Fruit fly (Drosophila melanogaster) whole organism, embryonic: ENCODE data around the gene CG12659.

Experiments
- Bgb ChIP-seq: fragments of 200-800 bp; sonication (Bioruptor generic); IDR thresholded peaks from 2 replicates; pipeline ENCODE4 v1.3.6; 2022; ENCODE audit warnings: missing biosample characterization, missing genetic modification characterization; ENCODE audit not compliant: partially characterized antibody
- CG10431 ChIP-seq: fragments of 200-800 bp; sonication (Bioruptor generic); optimal IDR thresholded peaks from 3 replicates; lab custom pipeline; 2018; ENCODE audit warnings: missing biosample characterization, mild to moderate bottlenecking, missing genetic modification characterization
- CG10979 ChIP-seq: fragments of 200-800 bp; sonication (Bioruptor generic); optimal IDR thresholded peaks from 2 replicates; lab custom pipeline; 2018; ENCODE audit warnings: missing biosample characterization, mild to moderate bottlenecking, missing genetic modification characterization, moderate library complexity
- CG11696 ChIP-seq: fragments of 200-800 bp; sonication (Bioruptor generic); IDR thresholded peaks from 2 replicates; pipeline ENCODE4 v1.3.6; 2022; ENCODE audit warnings: missing biosample characterization, missing genetic modification characterization
- CG17568 ChIP-seq: fragments of 200-800 bp; sonication (Bioruptor generic); optimal IDR thresholded peaks from 2 replicates; lab custom pipeline; 2018; ENCODE audit warnings: missing biosample characterization, mild to moderate bottlenecking, missing genetic modification characterization, moderate library complexity
- CG18476 ChIP-seq: fragments of 200-800 bp; sonication (Bioruptor generic); optimal IDR thresholded peaks from 2 replicates; lab custom pipeline; 2016; ENCODE audit warnings: missing biosample characterization, mild to moderate bottlenecking, missing genetic modification characterization
- CG2678 ChIP-seq: fragments of 200-800 bp; sonication (Bioruptor generic); optimal IDR thresholded peaks from 3 replicates; lab custom pipeline; 2019; ENCODE audit warnings: missing biosample characterization, mild to moderate bottlenecking, missing genetic modification characterization, moderate library complexity
- CG31388 ChIP-seq: fragments of 200-800 bp; sonication (Bioruptor generic); optimal IDR thresholded peaks from 2 replicates; lab custom pipeline; 2016; ENCODE audit warnings: missing biosample characterization, missing genetic modification characterization
- CG32772 ChIP-seq: fragments of 200-800 bp; sonication (Bioruptor generic); IDR thresholded peaks from 2 replicates; pipeline ENCODE4 v1.3.6; 2022; ENCODE audit warnings: missing biosample characterization, missing genetic modification characterization
- CG33213 ChIP-seq: fragments of 200-800 bp; sonication (Bioruptor generic); optimal IDR thresholded peaks from 3 replicates; lab custom pipeline; 2016; ENCODE audit warnings: missing biosample characterization, missing genetic modification characterization
- CG4282 ChIP-seq: fragments of 200-800 bp; sonication (Bioruptor generic); optimal IDR thresholded peaks from 2 replicates; lab custom pipeline; 2016; ENCODE audit warnings: missing biosample characterization, missing genetic modification characterization
- CG4328 ChIP-seq: fragments of 200-800 bp; sonication (Bioruptor generic); optimal IDR thresholded peaks from 3 replicates; lab custom pipeline; 2017; ENCODE audit warnings: missing biosample characterization, missing genetic modification reagents, missing genetic modification characterization
- CG4617 ChIP-seq: fragments of 200-800 bp; sonication (Bioruptor generic); optimal IDR thresholded peaks from 3 replicates; lab custom pipeline; 2016; ENCODE audit warnings: missing biosample characterization, missing genetic modification characterization, borderline replicate concordance
- CG5180 ChIP-seq: fragments of 200-800 bp; sonication (Bioruptor generic); optimal IDR thresholded peaks from 3 replicates; lab custom pipeline; 2017; ENCODE audit warnings: missing biosample characterization, missing genetic modification characterization, mild to moderate bottlenecking, moderate library complexity, missing genetic modification reagents
- CG6791 ChIP-seq: fragments of 200-800 bp; sonication (Bioruptor generic); IDR thresholded peaks from 3 replicates; pipeline ENCODE4 v1.3.6; 2022; ENCODE audit warnings: missing biosample characterization, missing genetic modification characterization; ENCODE audit not compliant: partially characterized antibody
- CrebB ChIP-seq: fragments of 200-800 bp; sonication (Bioruptor generic); optimal IDR thresholded peaks from 3 replicates; lab custom pipeline; 2018; ENCODE audit warnings: missing biosample characterization, mild to moderate bottlenecking, missing genetic modification characterization
- Dbx ChIP-seq: fragments of 200-800 bp; sonication (Bioruptor generic); IDR thresholded peaks from 3 replicates; pipeline ENCODE4 v1.3.6; 2022; ENCODE audit warnings: missing biosample characterization, missing genetic modification characterization
- E2f1 ChIP-seq: fragments of 200-800 bp; sonication (Bioruptor generic); IDR thresholded peaks from 2 replicates; pipeline ENCODE4 v1.3.6; 2022; ENCODE audit warnings: missing biosample characterization, missing genetic modification characterization
- Eip74EF ChIP-seq, 2 experiments: fragments of 200-800 bp in 1 of 2; fragments of >200 bp in 1 of 2; sonication (Bioruptor generic) in 1 of 2; optimal IDR thresholded peaks; 2 replicates each; lab custom pipeline; 2017 to 2019; ENCODE audit warnings: missing biosample characterization in 2 of 2, missing genetic modification characterization in 2 of 2, mild to moderate bottlenecking in 1 of 2, moderate library complexity in 1 of 2
- GATAe ChIP-seq: fragments of 200-800 bp; sonication (Bioruptor generic); conservative IDR thresholded peaks from 2 replicates; pipeline ENCODE4 v1.3.6; 2022; ENCODE audit warnings: missing biosample characterization, missing genetic modification characterization
- HHEX ChIP-seq: fragments of 200-800 bp; sonication (Bioruptor generic); optimal IDR thresholded peaks from 3 replicates; lab custom pipeline; 2017; ENCODE audit warnings: missing biosample characterization, mild to moderate bottlenecking, missing genetic modification characterization, missing genetic modification reagents
- Kr ChIP-seq: fragments of 200-800 bp; sonication (Bioruptor generic); optimal IDR thresholded peaks from 2 replicates; lab custom pipeline; 2017; ENCODE audit warnings: missing biosample characterization, mild to moderate bottlenecking, missing genetic modification characterization
- NC2β ChIP-seq: fragments of 200-800 bp; sonication (Bioruptor generic); optimal IDR thresholded peaks from 2 replicates; lab custom pipeline; 2016; ENCODE audit warnings: missing biosample characterization, missing genetic modification characterization
- Side ChIP-seq: fragments of 200-800 bp; sonication (Bioruptor generic); optimal IDR thresholded peaks from 2 replicates; lab custom pipeline; 2016; ENCODE audit warnings: missing biosample characterization, missing genetic modification characterization
- ac ChIP-seq: fragments of 200-800 bp; sonication (Bioruptor generic); optimal IDR thresholded peaks from 3 replicates; lab custom pipeline; 2017; ENCODE audit warnings: missing biosample characterization, mild to moderate bottlenecking, missing genetic modification characterization
- ap ChIP-seq: fragments of 200-800 bp; sonication (Bioruptor generic); IDR thresholded peaks from 2 replicates; pipeline ENCODE4 v1.3.6; 2022; ENCODE audit warnings: missing biosample characterization, missing genetic modification characterization
- ash1 ChIP-seq: fragments of 200-800 bp; sonication (Bioruptor generic); optimal IDR thresholded peaks from 2 replicates; lab custom pipeline; 2018; ENCODE audit warnings: missing biosample characterization, mild to moderate bottlenecking, missing genetic modification characterization
- az2 ChIP-seq: fragments of 200-800 bp; sonication (Bioruptor generic); optimal IDR thresholded peaks from 3 replicates; lab custom pipeline; 2016; ENCODE audit warnings: missing biosample characterization, missing genetic modification characterization
- bcd ChIP-seq: fragments of 200-800 bp; sonication (Bioruptor generic); optimal IDR thresholded peaks from 2 replicates; lab custom pipeline; 2017; ENCODE audit warnings: missing biosample characterization, mild to moderate bottlenecking, missing genetic modification characterization
- croc ChIP-seq: fragments of 200-800 bp; sonication (Bioruptor generic); conservative IDR thresholded peaks from 3 replicates; pipeline ENCODE4 v1.3.6; 2022; ENCODE audit warnings: missing biosample characterization, missing genetic modification characterization
- danr ChIP-seq: fragments of 200-800 bp; sonication (Bioruptor generic); IDR thresholded peaks from 2 replicates; pipeline ENCODE4 v1.3.6; 2022; ENCODE audit warnings: missing biosample characterization, missing genetic modification characterization
- dpn ChIP-seq, 2 experiments: fragments of 200-800 bp; sonication (Bioruptor generic); optimal IDR thresholded peaks; 3 replicates each; lab custom pipeline; 2016; ENCODE audit warnings: missing biosample characterization in 2 of 2, missing genetic modification characterization in 2 of 2
- eve ChIP-seq, 2 experiments: fragments of >200 bp; optimal IDR thresholded peaks; 2 replicates each; lab custom pipeline; 2017; ENCODE audit warnings: missing biosample characterization in 2 of 2, missing genetic modification characterization in 2 of 2
- fd102C ChIP-seq: fragments of 200-800 bp; sonication (Bioruptor generic); optimal IDR thresholded peaks from 2 replicates; lab custom pipeline; 2018; ENCODE audit warnings: missing biosample characterization, mild to moderate bottlenecking, missing genetic modification characterization, moderate library complexity
- fd96Cb ChIP-seq: fragments of 200-800 bp; sonication (Bioruptor generic); optimal IDR thresholded peaks from 2 replicates; lab custom pipeline; 2018; ENCODE audit warnings: missing biosample characterization, mild to moderate bottlenecking, missing genetic modification characterization, moderate library complexity
- fru ChIP-seq: fragments of >200 bp; optimal IDR thresholded peaks from 2 replicates; lab custom pipeline; 2017
- gce ChIP-seq: fragments of 200-800 bp; sonication (Bioruptor generic); IDR thresholded peaks from 3 replicates; pipeline ENCODE4 v1.3.6; 2022; ENCODE audit warnings: missing biosample characterization, missing genetic modification characterization
- her ChIP-seq: fragments of 200-800 bp; sonication (Bioruptor generic); optimal IDR thresholded peaks from 2 replicates; lab custom pipeline; 2016; ENCODE audit warnings: missing biosample characterization, missing genetic modification characterization
- jigr1 ChIP-seq: fragments of 200-800 bp; sonication (Bioruptor generic); IDR thresholded peaks from 3 replicates; pipeline ENCODE4 v1.3.6; 2022; ENCODE audit warnings: missing biosample characterization, missing genetic modification characterization
- kni ChIP-seq: fragments of 200-800 bp; sonication (Bioruptor generic); optimal IDR thresholded peaks from 3 replicates; lab custom pipeline; 2017; ENCODE audit warnings: mild to moderate bottlenecking, missing biosample characterization, missing genetic modification reagents, missing genetic modification characterization
- luna ChIP-seq: fragments of 200-800 bp; sonication (Bioruptor generic); optimal IDR thresholded peaks from 2 replicates; lab custom pipeline; 2016; ENCODE audit warnings: missing biosample characterization, missing genetic modification characterization
- mirr ChIP-seq: fragments of 200-800 bp; sonication (Bioruptor generic); optimal IDR thresholded peaks from 3 replicates; lab custom pipeline; 2018; ENCODE audit warnings: missing biosample characterization, mild to moderate bottlenecking, missing genetic modification characterization
- onecut ChIP-seq: fragments of 200-800 bp; sonication (Bioruptor generic); IDR thresholded peaks from 2 replicates; pipeline ENCODE4 v1.3.6; 2022; ENCODE audit warnings: missing biosample characterization, missing genetic modification characterization
- phol ChIP-seq: fragments of 200-800 bp; sonication (Bioruptor generic); optimal IDR thresholded peaks from 3 replicates; lab custom pipeline; 2018; ENCODE audit warnings: missing biosample characterization, mild to moderate bottlenecking, missing genetic modification characterization, moderate library complexity
- pzg ChIP-seq: fragments of 200-800 bp; sonication (Bioruptor generic); optimal IDR thresholded peaks from 3 replicates; lab custom pipeline; 2018; ENCODE audit warnings: missing biosample characterization, mild to moderate bottlenecking, missing genetic modification characterization, moderate library complexity
- sc ChIP-seq, 3 experiments: fragments of >200 bp in 2 of 3; fragments of 200-800 bp in 1 of 3; sonication (Bioruptor generic) in 1 of 3; optimal IDR thresholded peaks; 2 replicates in 2 of 3; 3 replicates in 1 of 3; lab custom pipeline; 2017; ENCODE audit warnings: mild to moderate bottlenecking in 1 of 3, missing biosample characterization in 1 of 3, missing genetic modification characterization in 1 of 3, missing genetic modification reagents in 1 of 3
- sr ChIP-seq: fragments of 200-800 bp; sonication (Bioruptor generic); IDR thresholded peaks from 3 replicates; pipeline ENCODE4 v1.3.6; 2022; ENCODE audit warnings: missing biosample characterization, missing genetic modification characterization
- sug ChIP-seq: fragments of 200-800 bp; optimal IDR thresholded peaks from 2 replicates; lab custom pipeline; 2019; ENCODE audit warnings: missing biosample characterization, mild to moderate bottlenecking, missing genetic modification characterization, moderate library complexity
- ttk ChIP-seq: fragments of 200-800 bp; sonication (Bioruptor generic); IDR thresholded peaks from 2 replicates; pipeline ENCODE4 v2.1.2; 2022; ENCODE audit warnings: missing biosample characterization, missing genetic modification characterization

CG12659 gene

DNA sequence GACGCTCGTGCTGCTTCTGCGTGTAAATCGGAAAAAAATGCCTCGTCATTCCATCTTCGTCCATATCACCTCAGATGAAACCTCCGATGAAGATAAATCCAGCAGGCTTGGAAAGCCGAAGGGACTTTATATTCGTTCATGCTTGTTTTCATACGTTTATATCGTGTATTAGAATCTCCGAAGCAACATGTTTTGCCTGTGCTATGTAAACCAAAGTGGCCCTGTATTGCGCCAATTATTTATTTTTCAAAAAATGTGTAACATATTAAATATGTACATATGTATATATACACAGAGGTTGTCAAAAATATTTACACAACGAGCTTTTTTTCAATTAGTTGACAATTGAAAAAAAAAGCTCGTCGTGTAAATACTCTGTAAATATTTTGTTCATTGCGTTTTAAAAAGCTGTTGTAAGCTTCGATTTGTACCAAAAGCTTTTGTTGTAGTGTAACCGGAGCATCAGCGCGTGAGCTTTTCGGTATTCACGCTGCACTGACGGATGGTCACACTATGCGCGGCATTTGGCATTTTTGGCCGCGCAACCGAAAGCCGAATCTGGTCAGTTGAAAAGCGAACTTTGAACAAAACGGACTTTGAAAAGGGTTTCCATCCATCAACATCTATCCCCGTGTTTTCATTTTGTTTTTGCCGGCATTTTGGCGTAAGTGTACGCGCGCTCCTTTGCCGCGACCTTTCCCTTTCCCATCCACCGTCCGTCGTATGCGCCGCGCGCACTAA, 17.6 kb downstream of the CG12659 start, which contains the start of gene CG12065 (continued):
- TF ChIP-seq CG31388 (GFP tag; lab: Kevin White, UChicago), result no peak
- peak; percentile 20 for TF ChIP-seq CG33213
- TF ChIP-seq az2 (GFP tag; lab: Kevin White, UChicago), result no peak
- peak; percentile 70 for TF ChIP-seq CG4328 (GFP tag; lab: Kevin White, UChicago)
- TF ChIP-seq sc (optimal IDR thresholded peaks at IDR 0.05; lab: Kevin White, UChicago), result no peak
- TF ChIP-seq sc (GFP tag; optimal IDR thresholded peaks at IDR 0.05; lab: Kevin White, UChicago), result no peak
- TF ChIP-seq sug, result peak; percentile 56
- TF ChIP-seq onecut (GFP tag; lab: Robert Waterston, UW), result no peak
- peak; percentile 10 for TF ChIP-seq bcd (GFP tag; lab: Kevin White, UChicago)
- peak; percentile 23 for TF ChIP-seq CG10979 (tag; lab: Kevin White, UChicago)
- TF ChIP-seq ttk (GFP tag; lab: Robert Waterston, UW), result no peak
- peak; percentile 16; the same call in 1 of the 3 replicates for TF ChIP-seq sr (GFP tag; lab: Robert Waterston, UW)
- peak; percentile 42 for TF ChIP-seq CG5180
- TF ChIP-seq HHEX (GFP tag; lab: Kevin White, UChicago), result peak; percentile 39
- TF ChIP-seq danr (GFP tag; lab: Robert Waterston, UW), result no peak
- TF ChIP-seq ac (GFP tag; lab: Kevin White, UChicago), result no peak
- no peak for TF ChIP-seq CG18476 (GFP tag; lab: Kevin White, UChicago)
- TF ChIP-seq Dbx (GFP tag; lab: Robert Waterston, UW), result peak; percentile 10; the same call in 1 of the 3 replicates
- peak; percentile 57 for TF ChIP-seq CG2678 (tag; lab: Kevin White, UChicago)
- TF ChIP-seq Side (GFP tag; lab: Kevin White, UChicago), result no peak
- TF ChIP-seq GATAe (GFP tag; lab: Robert Waterston, UW), result no peak
- peak; percentile 76 for TF ChIP-seq CG17568 (GFP tag; lab: Kevin White, UChicago)
- TF ChIP-seq kni (GFP tag; lab: Kevin White, UChicago), result peak; percentile 80
- TF ChIP-seq NC2β, result no peak
- peak; percentile 94 for TF ChIP-seq pzg (GFP tag; lab: Kevin White, UChicago)
- no peak for TF ChIP-seq CG4282
- TF ChIP-seq ash1 (GFP tag; lab: Kevin White, UChicago), result no peak
- TF ChIP-seq E2f1 (GFP tag; lab: Robert Waterston, UW), result no peak
- TF ChIP-seq ap (GFP tag; lab: Robert Waterston, UW), result no peak
- TF ChIP-seq CG4617 (GFP tag; lab: Kevin White, UChicago), result no peak
- TF ChIP-seq CG11696 (GFP tag; lab: Robert Waterston, UW), result peak; percentile 17; the same call in 1 of the 2 replicates
- TF ChIP-seq gce (GFP tag; lab: Robert Waterston, UW), result 0 out of 3 replicates have a peak, but pooled peaks have one; percentile 12
- TF ChIP-seq Kr (GFP tag; lab: Kevin White, UChicago), result no peak
- no peak for TF ChIP-seq croc
- no peak for TF ChIP-seq her (GFP tag; lab: Kevin White, UChicago)
- TF ChIP-seq fd96Cb (tag; lab: Kevin White, UChicago), result peak; percentile 17
- TF ChIP-seq mirr (GFP tag; lab: Kevin White, UChicago), result peak; percentile 4
- TF ChIP-seq CG32772 (GFP tag; lab: Robert Waterston, UW), result no peak
- TF ChIP-seq CG10431 (GFP tag; lab: Kevin White, UChicago), result no peak
- no peak for TF ChIP-seq phol (tag; lab: Kevin White, UChicago)
- no peak for TF ChIP-seq dpn (GFP tag; optimal IDR thresholded peaks at IDR 0.05; lab: Kevin White, UChicago)
- peak in 1 of 2 experiments; percentile 34 for TF ChIP-seq Eip74EF (GFP tag; optimal IDR thresholded peaks at IDR 0.05; lab: Kevin White, UChicago)
- TF ChIP-seq fd102C, result no peak
- TF ChIP-seq eve (GFP tag; optimal IDR thresholded peaks at IDR 0.05; lab: Kevin White, UChicago), result no peak
- TF ChIP-seq Bgb (GFP tag; lab: Robert Waterston, UW), result peak; percentile 65
- no peak for TF ChIP-seq CrebB (tag; lab: Kevin White, UChicago)
- TF ChIP-seq fru (lab: Kevin White, UChicago), result no peak
- no peak for TF ChIP-seq CG6791 (GFP tag; lab: Robert Waterston, UW)
- no peak for TF ChIP-seq jigr1
- TF ChIP-seq luna, result no peak
